Worm (Caenorhabditis elegans): ENCODE results near the gene Y41D4B.4.

ce11 chrIV:1707960-1708359 lies 48.0 kb downstream of the Y41D4B.4 start:
- TF ChIP-seq pha-4 (tag; optimal IDR thresholded peaks at IDR 0.05) = no peak
- TF ChIP-seq unc-62 (GFP tag; optimal IDR thresholded peaks at IDR 0.05) = no peak
- TF ChIP-seq elt-1 (tag; optimal IDR thresholded peaks at IDR 0.05; ENCODE audit: borderline replicate concordance, insufficient read depth) = no peak
